Fruit fly (Drosophila melanogaster) whole organism, pupa: ENCODE data around the gene LanB1.

ENCODE experiments used
- CG10348 ChIP-seq: fragments of 200-800 bp; sonication (Bioruptor generic); IDR thresholded peaks from 2 replicates; pipeline ENCODE4 v1.3.6; 2022; ENCODE audit warnings: missing biosample characterization, missing genetic modification characterization
- CG12605 ChIP-seq: fragments of 200-800 bp; sonication (Bioruptor generic); IDR thresholded peaks from 2 replicates; pipeline ENCODE4 v1.3.6; 2022; ENCODE audit warnings: missing biosample characterization, missing genetic modification characterization
- CG13204 ChIP-seq: fragments of 200-800 bp; sonication (Bioruptor generic); optimal IDR thresholded peaks from 2 replicates; lab custom pipeline; 2018; ENCODE audit warnings: missing biosample characterization, mild to moderate bottlenecking, missing genetic modification characterization, moderate library complexity
- CG14655 ChIP-seq: fragments of 200-800 bp; sonication (Bioruptor generic); optimal IDR thresholded peaks from 3 replicates; lab custom pipeline; 2017; ENCODE audit warnings: mild to moderate bottlenecking, missing biosample characterization, missing genetic modification reagents, missing genetic modification characterization
- CG15710 ChIP-seq: fragments of 200-800 bp; sonication (Bioruptor generic); optimal IDR thresholded peaks from 2 replicates; lab custom pipeline; 2018; ENCODE audit warnings: missing biosample characterization, mild to moderate bottlenecking, missing genetic modification characterization, moderate library complexity
- CG17806 ChIP-seq: fragments of 200-800 bp; sonication (Bioruptor generic); optimal IDR thresholded peaks from 2 replicates; lab custom pipeline; 2018; ENCODE audit warnings: missing biosample characterization, mild to moderate bottlenecking, missing genetic modification characterization, moderate library complexity
- CG32121 ChIP-seq: fragments of 200-800 bp; sonication (Bioruptor generic); IDR thresholded peaks from 2 replicates; pipeline ENCODE4 v1.3.6; 2022; ENCODE audit warnings: missing biosample characterization, missing genetic modification characterization
- CG34367 ChIP-seq: fragments of 200-800 bp; sonication (Bioruptor generic); optimal IDR thresholded peaks from 2 replicates; lab custom pipeline; 2018; ENCODE audit warnings: missing biosample characterization, mild to moderate bottlenecking, missing genetic modification characterization
- CG4496 ChIP-seq: fragments of 200-800 bp; sonication (Bioruptor generic); IDR thresholded peaks from 3 replicates; pipeline ENCODE4 v1.3.6; 2022; ENCODE audit warnings: missing biosample characterization, missing genetic modification characterization
- CG8159 ChIP-seq: fragments of 200-800 bp; sonication (Bioruptor generic); optimal IDR thresholded peaks from 3 replicates; lab custom pipeline; 2018; ENCODE audit warnings: missing biosample characterization, mild to moderate bottlenecking, missing genetic modification characterization, moderate library complexity
- CG8301 ChIP-seq: fragments of 200-800 bp; sonication (Bioruptor generic); optimal IDR thresholded peaks from 2 replicates; lab custom pipeline; 2018; ENCODE audit warnings: missing biosample characterization, mild to moderate bottlenecking, missing genetic modification characterization
- CG9948 ChIP-seq: fragments of 200-800 bp; sonication (Bioruptor generic); optimal IDR thresholded peaks from 2 replicates; lab custom pipeline; 2018; ENCODE audit warnings: missing biosample characterization, mild to moderate bottlenecking, missing genetic modification characterization, moderate library complexity
- D1 ChIP-seq: fragments of 200-800 bp; sonication (Bioruptor generic); optimal IDR thresholded peaks from 2 replicates; lab custom pipeline; 2018; ENCODE audit warnings: missing biosample characterization, mild to moderate bottlenecking, missing genetic modification characterization, moderate library complexity
- EcR ChIP-seq: fragments of 200-800 bp; sonication (Bioruptor generic); optimal IDR thresholded peaks from 3 replicates; lab custom pipeline; 2019; ENCODE audit warnings: missing biosample characterization, missing genetic modification characterization, mild to moderate bottlenecking, moderate library complexity, missing genetic modification reagents
- Ets98B ChIP-seq: fragments of 200-800 bp; sonication (Bioruptor generic); IDR thresholded peaks from 2 replicates; pipeline ENCODE4 v1.3.6; 2022; ENCODE audit warnings: missing biosample characterization, missing genetic modification characterization
- Pif1A ChIP-seq: fragments of 200-800 bp; sonication (Bioruptor generic); optimal IDR thresholded peaks from 3 replicates; lab custom pipeline; 2016; ENCODE audit warnings: missing biosample characterization, missing genetic modification characterization
- Pif1B ChIP-seq: fragments of 200-800 bp; sonication (Bioruptor generic); optimal IDR thresholded peaks from 3 replicates; lab custom pipeline; 2016; ENCODE audit warnings: missing biosample characterization, missing genetic modification characterization
- Snoo ChIP-seq: fragments of 200-800 bp; sonication (Bioruptor generic); optimal IDR thresholded peaks from 3 replicates; lab custom pipeline; 2017; ENCODE audit warnings: missing biosample characterization, mild to moderate bottlenecking, missing genetic modification characterization, inconsistent platforms
- fd96Ca ChIP-seq: fragments of 200-800 bp; sonication (Bioruptor generic); IDR thresholded peaks from 3 replicates; pipeline ENCODE4 v1.3.6; 2022; ENCODE audit warnings: missing biosample characterization, missing genetic modification characterization
- gl ChIP-seq: fragments of 200-800 bp; sonication (Bioruptor generic); optimal IDR thresholded peaks from 2 replicates; lab custom pipeline; 2018; ENCODE audit warnings: missing biosample characterization, mild to moderate bottlenecking, missing genetic modification characterization
- rn ChIP-seq: fragments of 200-800 bp; sonication (Bioruptor generic); IDR thresholded peaks from 2 replicates; pipeline ENCODE4 v1.3.6; 2022; ENCODE audit warnings: missing biosample characterization, missing genetic modification characterization

LanB1 gene

DNA sequence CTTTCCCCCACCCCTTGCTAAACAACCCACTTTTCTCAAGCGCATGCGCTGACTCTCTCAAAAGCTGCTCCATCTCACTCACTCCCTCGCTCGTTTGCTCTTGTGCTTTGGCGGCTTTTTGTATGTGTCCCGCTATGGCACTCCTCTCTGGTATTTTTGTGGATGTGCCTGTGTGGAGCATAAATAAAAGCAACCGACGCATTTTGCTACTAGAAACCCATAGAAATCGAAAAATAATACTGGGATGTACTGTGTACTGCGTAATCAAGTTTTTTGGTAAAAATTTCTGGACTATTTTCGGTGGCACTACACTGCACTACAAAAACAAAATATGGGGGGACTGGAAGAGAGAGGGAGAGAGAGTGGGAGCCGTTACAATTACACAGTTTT, 1.5 kb upstream of the LanB1 start:
- peak; percentile 65 for TF ChIP-seq CG32121
- peak; percentile 75 for TF ChIP-seq EcR (GFP tag; lab: Kevin White, UChicago)
- TF ChIP-seq Pif1A (GFP tag; lab: Kevin White, UChicago) = no peak
- no peak for TF ChIP-seq D1 (tag; lab: Kevin White, UChicago)
- TF ChIP-seq CG10348 (GFP tag; lab: Robert Waterston, UW) = no peak
- TF ChIP-seq CG8301 (tag; lab: Kevin White, UChicago) = no peak
- TF ChIP-seq Snoo = no peak
- no peak for TF ChIP-seq CG15710 (tag; lab: Kevin White, UChicago)
- TF ChIP-seq CG13204 = peak; percentile 63
- peak; percentile 69; the same call in 1 of the 2 replicates for TF ChIP-seq CG12605
- TF ChIP-seq CG4496 (GFP tag; lab: Robert Waterston, UW) = peak; percentile 11; the same call in 1 of the 3 replicates
- TF ChIP-seq Pif1B (GFP tag; lab: Kevin White, UChicago) = peak; percentile 5
- TF ChIP-seq CG14655 (GFP tag; lab: Kevin White, UChicago) = no peak
- TF ChIP-seq gl (tag; lab: Kevin White, UChicago) = no peak
- TF ChIP-seq Ets98B (GFP tag; lab: Robert Waterston, UW) = peak; percentile 79
- no peak; the same call in 2 of the 3 replicates for TF ChIP-seq fd96Ca (GFP tag; lab: Robert Waterston, UW)
- no peak for TF ChIP-seq CG34367 (tag; lab: Kevin White, UChicago)
- TF ChIP-seq CG17806 = no peak
- TF ChIP-seq CG8159 = no peak
- no peak for TF ChIP-seq CG9948
- TF ChIP-seq rn = no peak

DNA sequence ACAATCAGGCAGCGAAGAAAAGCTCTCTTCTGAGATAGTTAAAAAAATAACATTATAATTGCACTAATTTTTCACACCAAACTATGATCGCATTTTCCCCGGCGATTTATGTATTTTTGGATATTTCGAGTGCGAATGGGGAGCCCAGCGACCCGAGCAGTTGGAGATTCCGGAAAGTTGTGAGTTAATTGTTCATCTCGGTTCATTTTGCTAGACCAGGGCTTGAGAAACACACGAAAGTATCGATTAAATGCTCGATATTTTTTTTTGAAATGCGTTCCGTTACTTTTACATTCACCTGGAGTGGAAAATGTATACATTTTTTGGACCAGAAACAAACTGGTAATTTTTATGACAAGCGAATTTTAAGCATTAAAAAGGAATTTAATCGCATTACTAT, 719 bp upstream of the LanB1 start, which contains the start of gene Cdc14:
TSS of gene Cdc14 (minus strand) at position 185 of the 400 bp plus-strand sequence.
- TF ChIP-seq CG15710 (tag; lab: Kevin White, UChicago) = no peak
- TF ChIP-seq Pif1A (GFP tag; lab: Kevin White, UChicago) = no peak
- TF ChIP-seq CG8301 (tag; lab: Kevin White, UChicago) = no peak
- TF ChIP-seq CG34367 (tag; lab: Kevin White, UChicago) = no peak
- TF ChIP-seq CG4496 (GFP tag; lab: Robert Waterston, UW) = no peak
- TF ChIP-seq gl (tag; lab: Kevin White, UChicago) = no peak
- TF ChIP-seq CG10348 (GFP tag; lab: Robert Waterston, UW) = no peak
- peak; percentile 18; the same call in 1 of the 2 replicates for TF ChIP-seq Ets98B (GFP tag; lab: Robert Waterston, UW)
- TF ChIP-seq EcR (GFP tag; lab: Kevin White, UChicago) = peak; percentile 17
- peak; percentile 16 for TF ChIP-seq Pif1B (GFP tag; lab: Kevin White, UChicago)
- no peak for TF ChIP-seq CG8159

dm6 chr2L:7812555-7813339, 1.5 kb downstream of the LanB1 start:
- peak; percentile 7 for TF ChIP-seq CG14655 (GFP tag; lab: Kevin White, UChicago)
- TF ChIP-seq CG8301 (tag; lab: Kevin White, UChicago) = peak; percentile 3
- TF ChIP-seq Ets98B (GFP tag; lab: Robert Waterston, UW) = no peak
- TF ChIP-seq, all 21 proteins: peak for 2

dm6 chr2L:7813357-7813756, 2.1 kb downstream of the LanB1 start:
- TF ChIP-seq EcR (GFP tag; lab: Kevin White, UChicago) (peak; percentile 47), CG32121 (0 out of 2 replicates have a peak, but pooled peaks have one; percentile 11), CG14655 (GFP tag; lab: Kevin White, UChicago) (no peak), CG13204 (no peak), fd96Ca (GFP tag; lab: Robert Waterston, UW) (0 out of 3 replicates have a peak, but pooled peaks have one; percentile 14)

dm6 chr2L:7820408-7820807, 9.2 kb downstream of the LanB1 start:
- TF ChIP-seq fd96Ca (GFP tag; lab: Robert Waterston, UW) (no peak), CG4496 (GFP tag; lab: Robert Waterston, UW) (no peak), CG14655 (GFP tag; lab: Kevin White, UChicago) (no peak), CG34367 (tag; lab: Kevin White, UChicago) (no peak), CG8301 (tag; lab: Kevin White, UChicago) (no peak), EcR (GFP tag; lab: Kevin White, UChicago) (no peak), Pif1B (GFP tag; lab: Kevin White, UChicago) (no peak), CG8159 (no peak), CG32121 (no peak), Ets98B (GFP tag; lab: Robert Waterston, UW) (no peak), gl (tag; lab: Kevin White, UChicago) (no peak), D1 (tag; lab: Kevin White, UChicago) (no peak), rn (no peak), CG12605 (no peak), Snoo (no peak), CG13204 (no peak), CG10348 (GFP tag; lab: Robert Waterston, UW) (no peak), Pif1A (GFP tag; lab: Kevin White, UChicago) (no peak), CG17806 (no peak), CG9948 (no peak)

DNA sequence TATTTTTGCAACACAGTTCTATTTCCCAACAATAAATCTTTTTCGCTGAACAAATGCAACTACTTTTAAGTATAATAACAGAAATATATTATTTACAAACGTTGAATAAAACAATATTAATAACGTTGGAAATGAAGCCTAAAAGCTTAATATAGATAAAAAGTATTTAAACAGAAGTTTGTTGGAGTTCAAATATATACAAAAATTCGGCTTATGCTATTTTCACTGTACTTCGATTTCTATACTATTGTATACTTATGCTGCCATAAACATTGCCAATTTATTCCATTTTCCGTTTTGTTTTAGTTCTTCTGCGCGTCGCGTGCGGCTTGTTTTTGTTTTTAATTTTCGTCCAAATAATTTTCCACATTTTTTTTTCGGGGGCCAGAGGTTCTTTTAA, 9.6 kb downstream of the LanB1 start, which contains the start of gene CG7115:
TSS of gene CG7115 (plus strand) at position 301 of the 400 bp plus-strand sequence.
- no peak for TF ChIP-seq D1 (tag; lab: Kevin White, UChicago)
- TF ChIP-seq gl (tag; lab: Kevin White, UChicago) = no peak
- no peak for TF ChIP-seq CG8301 (tag; lab: Kevin White, UChicago)
- TF ChIP-seq CG32121 = no peak
- no peak for TF ChIP-seq CG17806
- TF ChIP-seq CG10348 (GFP tag; lab: Robert Waterston, UW) = no peak
- no peak for TF ChIP-seq CG13204
- TF ChIP-seq CG34367 (tag; lab: Kevin White, UChicago) = no peak
- TF ChIP-seq Pif1B (GFP tag; lab: Kevin White, UChicago) = no peak
- TF ChIP-seq CG4496 (GFP tag; lab: Robert Waterston, UW) = no peak
- no peak for TF ChIP-seq CG14655 (GFP tag; lab: Kevin White, UChicago)
- TF ChIP-seq fd96Ca (GFP tag; lab: Robert Waterston, UW) = no peak
- TF ChIP-seq CG8159 = no peak
- no peak for TF ChIP-seq EcR (GFP tag; lab: Kevin White, UChicago)
- TF ChIP-seq CG9948 = no peak
- TF ChIP-seq rn = no peak
- no peak for TF ChIP-seq Pif1A (GFP tag; lab: Kevin White, UChicago)
- no peak for TF ChIP-seq Snoo
- no peak for TF ChIP-seq CG15710 (tag; lab: Kevin White, UChicago)
- TF ChIP-seq, all 21 proteins: peak for 0
